Worm (Caenorhabditis elegans) whole organism, L1 larva: ENCODE data around the gene C04E7.3.

Experiments used
- C04F5.9 ChIP-seq: sonication (generic microtip); optimal IDR thresholded peaks from 2 replicates; lab custom pipeline; 2016; ENCODE audit warnings: missing genetic modification characterization, missing compliant biosample characterization
- C16A3.4 ChIP-seq: fragments of 150-350 bp; optimal IDR thresholded peaks from 2 replicates; lab custom pipeline; 2014; ENCODE audit warnings: missing biosample characterization, missing genetic modification characterization
- F16B12.6 ChIP-seq: fragments of 150-350 bp; optimal IDR thresholded peaks from 2 replicates; lab custom pipeline; 2014; ENCODE audit warnings: missing biosample characterization, missing genetic modification characterization
- Y116A8C.19 ChIP-seq: sonication (generic microtip); optimal IDR thresholded peaks from 2 replicates; lab custom pipeline; 2016; ENCODE audit warnings: missing compliant biosample characterization, missing genetic modification characterization, borderline replicate concordance
- aha-1 ChIP-seq: fragments of 150-350 bp; optimal IDR thresholded peaks from 2 replicates; lab custom pipeline; 2014; ENCODE audit warnings: missing biosample characterization, missing genetic modification characterization
- ama-1 ChIP-seq: fragments of 150-350 bp; optimal IDR thresholded peaks from 2 replicates; lab custom pipeline; 2014
- blmp-1 ChIP-seq: fragments of 150-350 bp; optimal IDR thresholded peaks from 2 replicates; lab custom pipeline; 2014; ENCODE audit warnings: missing biosample characterization, missing genetic modification characterization
- ceh-63 ChIP-seq: fragments of 200-800 bp; sonication (Bioruptor generic); optimal IDR thresholded peaks from 2 replicates; lab custom pipeline; 2018; ENCODE audit warnings: mild to moderate bottlenecking, missing genetic modification characterization, missing compliant biosample characterization
- ceh-82 ChIP-seq, 3 experiments: fragments of 150-350 bp in 1 of 3; sonication (generic microtip) in 2 of 3; optimal IDR thresholded peaks; 2 replicates each; lab custom pipeline; 2014 to 2017; ENCODE audit warnings: missing biosample characterization in 3 of 3, missing genetic modification characterization in 3 of 3
- ceh-90 ChIP-seq: sonication (generic microtip); optimal IDR thresholded peaks from 2 replicates; lab custom pipeline; 2016; ENCODE audit warnings: missing genetic modification characterization, missing compliant biosample characterization
- ces-1 ChIP-seq: fragments of 150-350 bp; optimal IDR thresholded peaks from 2 replicates; lab custom pipeline; 2014; ENCODE audit warnings: missing biosample characterization, missing genetic modification reagents, missing genetic modification characterization
- dpl-1 ChIP-seq, 3 experiments: fragments of 150-350 bp in 2 of 3; sonication (generic microtip) in 1 of 3; optimal IDR thresholded peaks; 2 replicates each; lab custom pipeline; 2014 to 2017; ENCODE audit warnings: missing biosample characterization in 3 of 3, missing genetic modification characterization in 3 of 3, missing genetic modification reagents in 3 of 3
- efl-1 ChIP-seq, 4 experiments: fragments of 150-350 bp; optimal IDR thresholded peaks in 3 of 4; peaks in 1 of 4; 1 replicate in 1 of 4; 2 replicates in 3 of 4; lab custom pipeline; 2014; ENCODE audit warnings: missing biosample characterization in 2 of 4, missing genetic modification characterization in 2 of 4, missing genetic modification reagents in 2 of 4
- egl-27 ChIP-seq, 2 experiments: fragments of 150-350 bp in 1 of 2; sonication (generic microtip); optimal IDR thresholded peaks; 3 replicates each; lab custom pipeline; 2017 to 2018; ENCODE audit warnings: missing biosample characterization in 2 of 2, missing genetic modification characterization in 2 of 2, missing genetic modification reagents in 2 of 2
- elt-2 ChIP-seq: sonication (generic microtip); optimal IDR thresholded peaks from 2 replicates; lab custom pipeline; 2016; ENCODE audit warnings: missing genetic modification characterization, mild to moderate bottlenecking, inconsistent platforms, missing compliant biosample characterization, missing genetic modification reagents
- ets-5 ChIP-seq: fragments of 200-800 bp; sonication (Bioruptor generic); IDR thresholded peaks from 2 replicates; pipeline ENCODE4 v1.3.6; 2022; ENCODE audit warnings: missing genetic modification characterization, missing compliant biosample characterization
- fkh-10 ChIP-seq: sonication (generic microtip); optimal IDR thresholded peaks from 2 replicates; lab custom pipeline; 2017; ENCODE audit warnings: missing biosample characterization, missing genetic modification reagents, missing genetic modification characterization
- fkh-4 ChIP-seq: sonication (generic microtip); optimal IDR thresholded peaks from 2 replicates; lab custom pipeline; 2016; ENCODE audit warnings: missing compliant biosample characterization, missing genetic modification characterization, borderline replicate concordance
- fkh-8 ChIP-seq: sonication (generic microtip); optimal IDR thresholded peaks from 2 replicates; lab custom pipeline; 2016; ENCODE audit warnings: mild to moderate bottlenecking, missing genetic modification characterization, missing compliant biosample characterization
- fos-1 ChIP-seq: fragments of 150-350 bp; optimal IDR thresholded peaks from 2 replicates; lab custom pipeline; 2014; ENCODE audit warnings: missing biosample characterization, missing genetic modification characterization
- grh-1 ChIP-seq: fragments of 200-800 bp; sonication (Bioruptor generic); IDR thresholded peaks from 2 replicates; pipeline ENCODE4 v1.3.6; 2022; ENCODE audit warnings: missing genetic modification reagents, missing genetic modification characterization, missing compliant biosample characterization
- hlh-4 ChIP-seq: sonication (generic microtip); optimal IDR thresholded peaks from 2 replicates; lab custom pipeline; 2016; ENCODE audit warnings: mild to moderate bottlenecking, missing genetic modification characterization, missing compliant biosample characterization
- irx-1 ChIP-seq: sonication (generic microtip); optimal IDR thresholded peaks from 2 replicates; lab custom pipeline; 2016; ENCODE audit warnings: missing genetic modification characterization, missing compliant biosample characterization
- isw-1 ChIP-seq: fragments of 200-800 bp; sonication (Bioruptor generic); IDR thresholded peaks from 2 replicates; pipeline ENCODE4 v1.3.6; 2022; ENCODE audit warnings: missing genetic modification characterization, missing compliant biosample characterization
- jun-1 ChIP-seq: fragments of 150-350 bp; optimal IDR thresholded peaks from 2 replicates; lab custom pipeline; 2014; ENCODE audit warnings: missing biosample characterization, missing genetic modification reagents, missing genetic modification characterization
- lin-13 ChIP-seq: fragments of 150-350 bp; optimal IDR thresholded peaks from 2 replicates; lab custom pipeline; 2014; ENCODE audit warnings: missing biosample characterization, missing genetic modification reagents, missing genetic modification characterization
- lin-15B ChIP-seq: fragments of 150-350 bp; sonication (generic microtip); optimal IDR thresholded peaks from 3 replicates; lab custom pipeline; 2014; ENCODE audit warnings: missing biosample characterization, missing genetic modification characterization
- lin-35 ChIP-seq, 2 experiments: fragments of 150-350 bp; optimal IDR thresholded peaks; 2 replicates each; lab custom pipeline; 2014; ENCODE audit warnings: missing biosample characterization in 2 of 2, missing genetic modification characterization in 2 of 2, missing genetic modification reagents in 2 of 2
- lir-3 ChIP-seq: sonication (generic microtip); optimal IDR thresholded peaks from 2 replicates; lab custom pipeline; 2016; ENCODE audit warnings: mild to moderate bottlenecking, missing genetic modification characterization, moderate library complexity, missing compliant biosample characterization; ENCODE audit not compliant: poor library complexity
- lsy-2 ChIP-seq, 2 experiments: fragments of 150-350 bp; optimal IDR thresholded peaks; 2 replicates each; lab custom pipeline; 2014; ENCODE audit warnings: missing biosample characterization in 2 of 2, missing genetic modification characterization in 2 of 2
- mab-9 ChIP-seq: fragments of 200-800 bp; sonication (Bioruptor generic); IDR thresholded peaks from 2 replicates; pipeline ENCODE4 v1.3.6; 2022; ENCODE audit warnings: missing genetic modification reagents, missing genetic modification characterization, missing compliant biosample characterization
- mdl-1 ChIP-seq, 2 experiments: fragments of 150-350 bp; optimal IDR thresholded peaks; 2 replicates each; lab custom pipeline; 2014 to 2017; ENCODE audit warnings: missing biosample characterization in 2 of 2, missing genetic modification characterization in 2 of 2, inconsistent platforms in 1 of 2
- mep-1 ChIP-seq: fragments of 150-350 bp; optimal IDR thresholded peaks from 2 replicates; lab custom pipeline; 2014; ENCODE audit warnings: missing biosample characterization, missing genetic modification characterization
- nhr-19 ChIP-seq: fragments of 200-800 bp; sonication (Bioruptor generic); conservative IDR thresholded peaks from 2 replicates; pipeline ENCODE4 v1.3.6; 2022; ENCODE audit warnings: missing genetic modification characterization, missing compliant biosample characterization
- nhr-237 ChIP-seq: fragments of 150-350 bp; optimal IDR thresholded peaks from 2 replicates; lab custom pipeline; 2014; ENCODE audit warnings: missing biosample characterization, missing genetic modification characterization
- nhr-71 ChIP-seq: sonication (generic microtip); optimal IDR thresholded peaks from 2 replicates; lab custom pipeline; 2016; ENCODE audit warnings: mild to moderate bottlenecking, missing genetic modification characterization, moderate library complexity, missing compliant biosample characterization
- nhr-76 ChIP-seq: sonication (generic microtip); optimal IDR thresholded peaks from 2 replicates; lab custom pipeline; 2017; ENCODE audit warnings: missing biosample characterization, missing genetic modification characterization
- pag-3 ChIP-seq: sonication (generic microtip); optimal IDR thresholded peaks from 2 replicates; lab custom pipeline; 2017; ENCODE audit warnings: missing genetic modification characterization, mild to moderate bottlenecking, missing compliant biosample characterization, antibody characterized with exemption, borderline replicate concordance; ENCODE audit not compliant: insufficient read depth
- pax-3 ChIP-seq: fragments of 200-800 bp; sonication (Bioruptor generic); optimal IDR thresholded peaks from 2 replicates; lab custom pipeline; 2018; ENCODE audit warnings: mild to moderate bottlenecking, missing genetic modification characterization, moderate library complexity, missing compliant biosample characterization
- pqm-1 ChIP-seq: sonication (generic microtip); optimal IDR thresholded peaks from 3 replicates; lab custom pipeline; 2017; ENCODE audit warnings: missing biosample characterization, missing genetic modification characterization
- rnt-1 ChIP-seq: sonication (generic microtip); optimal IDR thresholded peaks from 2 replicates; lab custom pipeline; 2016; ENCODE audit warnings: mild to moderate bottlenecking, missing genetic modification characterization, moderate library complexity, missing compliant biosample characterization
- skn-1 ChIP-seq: fragments of 150-350 bp; optimal IDR thresholded peaks from 2 replicates; lab custom pipeline; 2014; ENCODE audit warnings: missing biosample characterization, missing genetic modification characterization
- snpc-4 ChIP-seq: fragments of 150-350 bp; optimal IDR thresholded peaks from 2 replicates; lab custom pipeline; 2014; ENCODE audit warnings: missing biosample characterization, missing genetic modification characterization
- snu-23 ChIP-seq: sonication (generic microtip); optimal IDR thresholded peaks from 2 replicates; lab custom pipeline; 2016; ENCODE audit warnings: missing genetic modification characterization, missing compliant biosample characterization
- sup-37 ChIP-seq: fragments of 200-800 bp; sonication (Bioruptor generic); optimal IDR thresholded peaks from 2 replicates; lab custom pipeline; 2018; ENCODE audit warnings: mild to moderate bottlenecking, missing genetic modification characterization, missing compliant biosample characterization
- swsn-7 ChIP-seq: sonication (generic microtip); optimal IDR thresholded peaks from 2 replicates; lab custom pipeline; 2016; ENCODE audit warnings: missing genetic modification characterization, missing compliant biosample characterization
- tlp-1 ChIP-seq: fragments of 150-350 bp; optimal IDR thresholded peaks from 2 replicates; lab custom pipeline; 2014; ENCODE audit warnings: missing biosample characterization, missing genetic modification characterization
- unc-98 ChIP-seq: fragments of 200-800 bp; sonication (Bioruptor generic); IDR thresholded peaks from 2 replicates; pipeline ENCODE4 v1.3.6; 2022; ENCODE audit warnings: missing genetic modification characterization, missing compliant biosample characterization
- vab-15 ChIP-seq: sonication (generic microtip); optimal IDR thresholded peaks from 2 replicates; lab custom pipeline; 2017; ENCODE audit warnings: missing genotype, mild to moderate bottlenecking, missing genetic modification characterization, missing compliant biosample characterization
- zag-1 ChIP-seq: fragments of 150-350 bp; optimal IDR thresholded peaks from 2 replicates; lab custom pipeline; 2014; ENCODE audit warnings: missing biosample characterization, missing genetic modification characterization

Gene C04E7.3

DNA sequence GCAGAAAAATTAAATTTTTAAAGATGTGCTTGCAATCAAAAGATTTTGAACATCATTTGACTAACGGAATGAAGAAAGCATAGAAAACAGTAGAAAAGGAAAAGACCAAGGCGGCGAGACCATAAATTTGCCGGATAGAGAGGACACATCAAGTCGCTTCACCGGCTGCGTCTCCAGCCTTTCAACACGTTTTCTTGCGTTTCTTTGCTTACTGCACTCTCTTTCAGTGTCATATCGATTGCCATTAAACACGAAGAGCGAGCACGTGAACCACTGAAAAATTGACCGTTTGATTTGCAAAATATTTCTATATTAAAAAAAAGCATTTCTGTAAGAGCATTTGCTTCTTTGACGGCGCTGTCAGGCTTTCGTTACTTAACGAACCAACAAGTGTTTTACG lies 1.1 kb upstream of the C04E7.3 start (continued):
- no peak for TF ChIP-seq F16B12.6 (tag; lab: Kevin White, UChicago)
- TF ChIP-seq ceh-90 (tag; lab: Kevin White, UChicago), result no peak
- TF ChIP-seq fkh-8, result no peak
- TF ChIP-seq hlh-4 (tag; lab: Kevin White, UChicago), result no peak
- peak in 1 of 2 experiments; percentile 68 for TF ChIP-seq mdl-1 (tag; optimal IDR thresholded peaks at IDR 0.05; lab: Kevin White, UChicago)
- no peak for TF ChIP-seq grh-1
- TF ChIP-seq nhr-237, result no peak
- peak; percentile 31 for TF ChIP-seq mep-1 (tag; lab: Kevin White, UChicago)
- 0 out of 2 replicates have a peak, but pooled peaks have one; percentile 24 for TF ChIP-seq nhr-19 (GFP tag; lab: Robert Waterston, UW)
- no peak for TF ChIP-seq irx-1 (tag; lab: Kevin White, UChicago)
- no peak for TF ChIP-seq Y116A8C.19 (tag; lab: Kevin White, UChicago)
- no peak for TF ChIP-seq ceh-63 (GFP tag; lab: Kevin White, UChicago)
- TF ChIP-seq aha-1 (tag; lab: Kevin White, UChicago), result no peak
- TF ChIP-seq ces-1, result no peak
- TF ChIP-seq swsn-7, result peak; percentile 2
- TF ChIP-seq mab-9 (GFP tag; lab: Robert Waterston, UW), result no peak
- TF ChIP-seq ceh-82 (tag; optimal IDR thresholded peaks at IDR 0.05; lab: Kevin White, UChicago), result peak in 1 of 3 experiments; percentile 37
- no peak for TF ChIP-seq fkh-10 (GFP tag; lab: Kevin White, UChicago)
- TF ChIP-seq pqm-1 (tag; lab: Kevin White, UChicago), result no peak
- no peak for TF ChIP-seq pax-3 (tag; lab: Kevin White, UChicago)
- no peak for TF ChIP-seq C04F5.9 (tag; lab: Kevin White, UChicago)
- TF ChIP-seq tlp-1, result no peak
- no peak for TF ChIP-seq sup-37 (GFP tag; lab: Kevin White, UChicago)
- TF ChIP-seq snu-23 (GFP tag; lab: Kevin White, UChicago), result peak; percentile 51
- no peak for TF ChIP-seq C16A3.4
- TF ChIP-seq blmp-1 (tag; lab: Kevin White, UChicago), result peak; percentile 34
- TF ChIP-seq skn-1 (tag; lab: Kevin White, UChicago), result no peak
- peak; percentile 20 for TF ChIP-seq nhr-71
- no peak for TF ChIP-seq fos-1 (tag; lab: Kevin White, UChicago)
- TF ChIP-seq zag-1, result no peak
- no peak for TF ChIP-seq dpl-1 (GFP tag; optimal IDR thresholded peaks at IDR 0.05; lab: Kevin White, UChicago)
- no peak for TF ChIP-seq lir-3 (tag; lab: Kevin White, UChicago)
- no peak for TF ChIP-seq isw-1 (GFP tag; lab: Robert Waterston, UW)
- no peak for TF ChIP-seq nhr-76
- no peak for TF ChIP-seq snpc-4
- TF ChIP-seq ama-1 (lab: Kevin White, UChicago), result no peak
- peak; percentile 34 to 51 for TF ChIP-seq lin-35 (GFP tag; optimal IDR thresholded peaks at IDR 0.05; lab: Kevin White, UChicago)
- no peak for TF ChIP-seq jun-1 (tag; lab: Kevin White, UChicago)
- no peak for TF ChIP-seq ets-5 (GFP tag; lab: Robert Waterston, UW)

DNA sequence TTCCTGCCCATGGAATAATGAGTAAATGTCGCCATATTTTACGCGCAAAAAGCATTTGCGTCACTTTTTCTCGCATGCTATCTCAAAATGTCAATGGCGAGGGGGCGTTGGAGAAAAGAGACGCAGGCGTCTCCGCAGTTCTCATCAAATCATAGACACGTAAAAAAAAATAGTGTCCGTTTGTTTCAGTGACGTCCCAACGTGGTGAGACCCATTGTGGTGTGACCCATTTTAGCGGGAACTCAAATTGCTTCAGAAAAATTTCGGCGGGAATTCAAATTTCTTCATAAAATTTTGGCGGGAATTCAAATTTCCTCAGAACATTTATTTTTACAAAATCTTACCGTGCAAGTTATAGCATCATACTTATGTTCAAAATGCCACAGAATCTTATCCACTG lies 3.2 kb downstream of the C04E7.3 start:
- TF ChIP-seq efl-1 (optimal IDR thresholded peaks at IDR 0.05; lab: Kevin White, UChicago), result no peak
- peak; percentile 26 to 91 for TF ChIP-seq efl-1 (GFP tag; optimal IDR thresholded peaks at IDR 0.05 in 1 of 2; lab: Kevin White, UChicago)
- peak in 1 of 2 experiments; percentile 29 for TF ChIP-seq lin-35 (GFP tag; optimal IDR thresholded peaks at IDR 0.05; lab: Kevin White, UChicago)
- TF ChIP-seq lin-15B (tag; lab: Kevin White, UChicago), result peak; percentile 3
- TF ChIP-seq blmp-1 (tag; lab: Kevin White, UChicago), result no peak

DNA sequence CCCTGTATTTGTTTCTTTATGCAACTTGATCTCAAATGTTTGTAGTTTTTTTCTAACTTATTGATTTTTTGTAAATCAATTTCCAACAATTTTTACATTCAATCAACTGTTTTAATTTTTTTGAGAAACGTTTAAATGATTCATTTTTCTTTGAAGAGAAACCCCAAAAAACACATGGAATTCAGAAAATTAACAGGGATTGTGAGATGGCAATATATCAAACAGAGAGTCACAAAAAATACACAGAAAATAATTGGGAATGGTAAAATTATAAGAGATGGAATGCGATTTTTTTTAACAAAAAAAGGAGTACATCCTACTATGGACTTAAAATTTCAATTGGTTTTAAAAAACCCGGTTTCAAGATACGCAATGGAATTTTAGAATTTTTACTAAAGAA lies 12.6 kb downstream of the C04E7.3 start:
- no peak for TF ChIP-seq ceh-82 (tag; optimal IDR thresholded peaks at IDR 0.05; lab: Kevin White, UChicago)
- TF ChIP-seq lin-13 (GFP tag; lab: Kevin White, UChicago), result no peak
- no peak for TF ChIP-seq vab-15 (tag; lab: Kevin White, UChicago)
- no peak for TF ChIP-seq pag-3
- no peak for TF ChIP-seq lin-35 (GFP tag; optimal IDR thresholded peaks at IDR 0.05; lab: Kevin White, UChicago)
- TF ChIP-seq blmp-1 (tag; lab: Kevin White, UChicago), result no peak
- no peak for TF ChIP-seq fkh-4 (tag; lab: Kevin White, UChicago)
- no peak for TF ChIP-seq nhr-76
- no peak for TF ChIP-seq elt-2
- TF ChIP-seq lin-15B (tag; lab: Kevin White, UChicago), result no peak
- TF ChIP-seq mab-9 (GFP tag; lab: Robert Waterston, UW), result no peak
- no peak for TF ChIP-seq rnt-1 (tag; lab: Kevin White, UChicago)
- TF ChIP-seq egl-27 (tag; optimal IDR thresholded peaks at IDR 0.05; lab: Kevin White, UChicago), result no peak
- no peak for TF ChIP-seq aha-1 (tag; lab: Kevin White, UChicago)
- no peak for TF ChIP-seq lsy-2 (tag; optimal IDR thresholded peaks at IDR 0.05; lab: Kevin White, UChicago)
- no peak for TF ChIP-seq pqm-1 (tag; lab: Kevin White, UChicago)
- no peak for TF ChIP-seq unc-98
- no peak for TF ChIP-seq fkh-10 (GFP tag; lab: Kevin White, UChicago)
